Fruit fly (Drosophila melanogaster) whole organism, embryonic: ENCODE measurements around the gene Rab3GAP1.

Source experiments
- CG10431 ChIP-seq: fragments of 200-800 bp; sonication (Bioruptor generic); optimal IDR thresholded peaks from 3 replicates; lab custom pipeline; 2018; ENCODE audit warnings: missing biosample characterization, mild to moderate bottlenecking, missing genetic modification characterization
- CG12299 ChIP-seq: fragments of 200-800 bp; sonication (Bioruptor generic); optimal IDR thresholded peaks from 2 replicates; lab custom pipeline; 2018; ENCODE audit warnings: missing biosample characterization, mild to moderate bottlenecking, missing genetic modification characterization
- CG16779 ChIP-seq: fragments of 200-800 bp; sonication (Bioruptor generic); IDR thresholded peaks from 2 replicates; pipeline ENCODE4 v1.3.6; 2022; ENCODE audit warnings: missing biosample characterization, missing genetic modification characterization
- CG1792 ChIP-seq: fragments of 200-800 bp; sonication (Bioruptor generic); optimal IDR thresholded peaks from 2 replicates; lab custom pipeline; 2016; ENCODE audit warnings: missing biosample characterization, missing genetic modification characterization
- CG2116 ChIP-seq: fragments of 200-800 bp; sonication (Bioruptor generic); optimal IDR thresholded peaks from 3 replicates; lab custom pipeline; 2018; ENCODE audit warnings: missing biosample characterization, mild to moderate bottlenecking, missing genetic modification characterization
- CG2712 ChIP-seq: fragments of 200-800 bp; optimal IDR thresholded peaks from 3 replicates; lab custom pipeline; 2019; ENCODE audit warnings: missing biosample characterization, mild to moderate bottlenecking, missing genetic modification characterization, moderate library complexity
- CG31365 ChIP-seq: fragments of 200-800 bp; sonication (Bioruptor generic); optimal IDR thresholded peaks from 2 replicates; lab custom pipeline; 2018; ENCODE audit warnings: missing biosample characterization, mild to moderate bottlenecking, missing genetic modification characterization
- CG4328 ChIP-seq: fragments of 200-800 bp; sonication (Bioruptor generic); optimal IDR thresholded peaks from 3 replicates; lab custom pipeline; 2017; ENCODE audit warnings: missing biosample characterization, missing genetic modification reagents, missing genetic modification characterization
- CG4360 ChIP-seq: fragments of 200-800 bp; sonication (Bioruptor generic); IDR thresholded peaks from 2 replicates; pipeline ENCODE4 v1.3.6; 2022; ENCODE audit warnings: missing biosample characterization, missing genetic modification characterization
- CG6791 ChIP-seq: fragments of 200-800 bp; sonication (Bioruptor generic); IDR thresholded peaks from 3 replicates; pipeline ENCODE4 v1.3.6; 2022; ENCODE audit warnings: missing biosample characterization, missing genetic modification characterization; ENCODE audit not compliant: partially characterized antibody
- CG6813 ChIP-seq: fragments of 200-800 bp; sonication (Bioruptor generic); optimal IDR thresholded peaks from 2 replicates; lab custom pipeline; 2017; ENCODE audit warnings: missing biosample characterization, missing genetic modification characterization, mild to moderate bottlenecking, moderate library complexity, missing genetic modification reagents
- CG7372 ChIP-seq: fragments of 200-800 bp; sonication (Bioruptor generic); IDR thresholded peaks from 2 replicates; pipeline ENCODE4 v1.3.6; 2022; ENCODE audit warnings: missing biosample characterization, missing genetic modification characterization
- CG7745 ChIP-seq: fragments of 200-800 bp; sonication (Bioruptor generic); optimal IDR thresholded peaks from 2 replicates; lab custom pipeline; 2018; ENCODE audit warnings: missing biosample characterization, mild to moderate bottlenecking, missing genetic modification characterization, moderate library complexity
- CG8290 ChIP-seq, 3 experiments: fragments of 200-800 bp; sonication (Bioruptor generic); optimal IDR thresholded peaks; 2 replicates each; lab custom pipeline; 2016 to 2019; ENCODE audit warnings: missing biosample characterization in 3 of 3, missing genetic modification characterization in 3 of 3, mild to moderate bottlenecking in 2 of 3, moderate library complexity in 1 of 3
- CG8944 ChIP-seq: fragments of 200-800 bp; sonication (Bioruptor generic); optimal IDR thresholded peaks from 3 replicates; lab custom pipeline; 2016; ENCODE audit warnings: missing biosample characterization, missing genetic modification characterization
- D19B ChIP-seq: fragments of 200-800 bp; sonication (Bioruptor generic); optimal IDR thresholded peaks from 2 replicates; lab custom pipeline; 2017; ENCODE audit warnings: missing biosample characterization, mild to moderate bottlenecking, missing genetic modification characterization
- ERR ChIP-seq: fragments of 200-800 bp; sonication (Bioruptor generic); optimal IDR thresholded peaks from 2 replicates; lab custom pipeline; 2016; ENCODE audit warnings: missing biosample characterization, missing genetic modification characterization
- Fer1 ChIP-seq: fragments of 200-800 bp; sonication (Bioruptor generic); optimal IDR thresholded peaks from 2 replicates; lab custom pipeline; 2017; ENCODE audit warnings: missing biosample characterization, mild to moderate bottlenecking, missing genetic modification characterization
- Fer2 ChIP-seq: fragments of 200-800 bp; sonication (Bioruptor generic); optimal IDR thresholded peaks from 2 replicates; lab custom pipeline; 2018; ENCODE audit warnings: missing biosample characterization, mild to moderate bottlenecking, missing genetic modification characterization, moderate library complexity
- Gug ChIP-seq: fragments of 200-800 bp; sonication (Bioruptor generic); IDR thresholded peaks from 4 replicates; pipeline ENCODE4 v1.3.6; 2022; ENCODE audit warnings: missing biosample characterization, missing genetic modification characterization
- HmgD ChIP-seq: fragments of 200-800 bp; sonication (Bioruptor generic); optimal IDR thresholded peaks from 3 replicates; lab custom pipeline; 2016; ENCODE audit warnings: missing biosample characterization, missing genetic modification characterization
- HmgZ ChIP-seq: fragments of 200-800 bp; sonication (Bioruptor generic); optimal IDR thresholded peaks from 2 replicates; lab custom pipeline; 2018; ENCODE audit warnings: missing biosample characterization, mild to moderate bottlenecking, missing genetic modification characterization
- Hmx ChIP-seq: fragments of 200-800 bp; sonication (Bioruptor generic); optimal IDR thresholded peaks from 2 replicates; lab custom pipeline; 2016; ENCODE audit warnings: missing biosample characterization, missing genetic modification characterization
- Hr3 ChIP-seq: fragments of 200-800 bp; sonication (Bioruptor generic); optimal IDR thresholded peaks from 3 replicates; lab custom pipeline; 2016; ENCODE audit warnings: missing biosample characterization, missing genetic modification characterization
- Hr51 ChIP-seq, 2 experiments: fragments of 200-800 bp; sonication (Bioruptor generic); optimal IDR thresholded peaks; 2 replicates in 1 of 2; 3 replicates in 1 of 2; lab custom pipeline; 2016 to 2018; ENCODE audit warnings: missing biosample characterization in 2 of 2, missing genetic modification characterization in 2 of 2, mild to moderate bottlenecking in 1 of 2, moderate library complexity in 1 of 2
- NC2α ChIP-seq: fragments of 200-800 bp; sonication (Bioruptor generic); optimal IDR thresholded peaks from 2 replicates; lab custom pipeline; 2016; ENCODE audit warnings: missing biosample characterization, missing genetic modification characterization
- NC2β ChIP-seq: fragments of 200-800 bp; sonication (Bioruptor generic); optimal IDR thresholded peaks from 2 replicates; lab custom pipeline; 2016; ENCODE audit warnings: missing biosample characterization, missing genetic modification characterization
- Oaz ChIP-seq: fragments of 200-800 bp; sonication (Bioruptor generic); IDR thresholded peaks from 2 replicates; pipeline ENCODE4 v1.3.6; 2022; ENCODE audit warnings: missing biosample characterization, missing genetic modification characterization
- YL-1 ChIP-seq: fragments of 200-800 bp; sonication (Bioruptor generic); optimal IDR thresholded peaks from 3 replicates; lab custom pipeline; 2017; ENCODE audit warnings: missing biosample characterization, mild to moderate bottlenecking, missing genetic modification characterization
- br ChIP-seq: fragments of >200 bp; optimal IDR thresholded peaks from 2 replicates; lab custom pipeline; 2017
- crol ChIP-seq: fragments of 200-800 bp; sonication (Bioruptor generic); IDR thresholded peaks from 2 replicates; pipeline ENCODE4 v1.3.6; 2022; ENCODE audit warnings: missing biosample characterization, missing genetic modification characterization
- dmrt11E ChIP-seq: fragments of 200-800 bp; sonication (Bioruptor generic); optimal IDR thresholded peaks from 3 replicates; lab custom pipeline; 2018; ENCODE audit warnings: missing biosample characterization, mild to moderate bottlenecking, missing genetic modification characterization, moderate library complexity
- dmrt99B ChIP-seq: fragments of 200-800 bp; sonication (Bioruptor generic); optimal IDR thresholded peaks from 2 replicates; lab custom pipeline; 2018; ENCODE audit warnings: missing biosample characterization, mild to moderate bottlenecking, missing genetic modification characterization, moderate library complexity
- esg ChIP-seq: fragments of 200-800 bp; sonication (Bioruptor generic); conservative IDR thresholded peaks from 2 replicates; pipeline ENCODE4 v1.3.6; 2022; ENCODE audit warnings: missing biosample characterization, missing genetic modification characterization
- gcm2 ChIP-seq: fragments of 200-800 bp; sonication (Bioruptor generic); optimal IDR thresholded peaks from 2 replicates; lab custom pipeline; 2016; ENCODE audit warnings: missing biosample characterization, missing genetic modification characterization
- knrl ChIP-seq: fragments of 200-800 bp; sonication (Bioruptor generic); IDR thresholded peaks from 3 replicates; pipeline ENCODE4 v1.3.6; 2022; ENCODE audit warnings: missing biosample characterization, missing genetic modification characterization; ENCODE audit not compliant: partially characterized antibody
- nerfin-2 ChIP-seq: fragments of 200-800 bp; sonication (Bioruptor generic); IDR thresholded peaks from 2 replicates; pipeline ENCODE4 v1.3.6; 2022; ENCODE audit warnings: missing biosample characterization, missing genetic modification characterization; ENCODE audit not compliant: partially characterized antibody
- pb ChIP-seq: fragments of 200-800 bp; sonication (Bioruptor generic); optimal IDR thresholded peaks from 3 replicates; lab custom pipeline; 2016; ENCODE audit warnings: missing biosample characterization, missing genetic modification characterization
- sr ChIP-seq: fragments of 200-800 bp; sonication (Bioruptor generic); IDR thresholded peaks from 3 replicates; pipeline ENCODE4 v1.3.6; 2022; ENCODE audit warnings: missing biosample characterization, missing genetic modification characterization
- tll ChIP-seq, 2 experiments: fragments of 200-800 bp in 1 of 2; fragments of >200 bp in 1 of 2; sonication (Bioruptor generic) in 1 of 2; optimal IDR thresholded peaks; 2 replicates each; lab custom pipeline; 2017 to 2019; ENCODE audit warnings: missing biosample characterization in 2 of 2, missing genetic modification characterization in 2 of 2, mild to moderate bottlenecking in 1 of 2, moderate library complexity in 1 of 2
- twi ChIP-seq: fragments of 200-800 bp; optimal IDR thresholded peaks from 2 replicates; lab custom pipeline; 2019; ENCODE audit warnings: missing biosample characterization, mild to moderate bottlenecking, missing genetic modification characterization, moderate library complexity
- zen ChIP-seq: fragments of 200-800 bp; sonication (Bioruptor generic); optimal IDR thresholded peaks from 3 replicates; lab custom pipeline; 2018; ENCODE audit warnings: missing biosample characterization, mild to moderate bottlenecking, missing genetic modification characterization, moderate library complexity

Rab3GAP1 gene

dm6 chr2L:1648677-1649078, 37.7 kb upstream of the Rab3GAP1 start (continued):
- TF ChIP-seq CG7372 (GFP tag; lab: Robert Waterston, UW) (no peak; the same call in 1 of the 2 replicates), Oaz (GFP tag; lab: Robert Waterston, UW) (no peak), NC2α (GFP tag; lab: Kevin White, UChicago) (peak; percentile 86), CG4328 (GFP tag; lab: Kevin White, UChicago) (peak; percentile 80), CG8290 (GFP tag; optimal IDR thresholded peaks at IDR 0.05; lab: Kevin White, UChicago) (peak; percentile 39), CG8290 (tag; optimal IDR thresholded peaks at IDR 0.05; lab: Kevin White, UChicago) (peak; percentile 61 to 95), br (lab: Kevin White, UChicago) (no peak), CG12299 (tag; lab: Kevin White, UChicago) (peak; percentile 78), CG6813 (peak; percentile 94), gcm2 (GFP tag; lab: Kevin White, UChicago) (no peak)

DNA sequence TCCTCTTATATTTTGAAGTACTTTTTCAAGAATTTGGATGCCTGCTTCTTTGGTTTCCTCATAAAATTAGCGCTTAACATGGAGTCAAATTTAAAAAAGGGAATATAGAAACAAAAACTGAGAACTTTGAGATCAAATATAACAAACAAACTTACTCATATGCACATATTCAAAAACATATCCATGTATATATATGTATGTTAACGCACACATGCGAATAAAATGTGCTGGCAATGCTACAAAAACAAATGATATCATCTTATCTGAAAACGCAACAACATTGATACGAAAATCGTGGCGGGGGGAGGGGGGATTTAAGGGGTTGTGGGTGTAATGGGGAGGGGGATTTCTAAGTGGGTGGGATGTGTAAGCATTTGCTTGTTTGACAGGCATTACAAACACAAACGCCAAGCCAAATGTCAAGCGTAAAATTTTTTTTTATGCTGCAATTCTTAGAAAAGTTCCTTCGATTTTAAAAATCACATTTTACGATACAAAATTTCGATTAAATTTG, 37.1 kb upstream of the Rab3GAP1 start:
- no peak for TF ChIP-seq YL-1
- 0 out of 2 replicates have a peak, but pooled peaks have one; percentile 14 for TF ChIP-seq CG4360
- TF ChIP-seq twi: no peak
- no peak for TF ChIP-seq nerfin-2 (GFP tag; lab: Robert Waterston, UW)
- peak; percentile 93 for TF ChIP-seq CG10431
- TF ChIP-seq Fer1 (GFP tag; lab: Kevin White, UChicago): no peak
- TF ChIP-seq HmgD (GFP tag; lab: Kevin White, UChicago): no peak
- peak; percentile 66 for TF ChIP-seq crol (GFP tag; lab: Robert Waterston, UW)
- no peak for TF ChIP-seq CG16779
- no peak for TF ChIP-seq tll (GFP tag; optimal IDR thresholded peaks at IDR 0.05; lab: Kevin White, UChicago)
- no peak for TF ChIP-seq esg (GFP tag; lab: Robert Waterston, UW)
- TF ChIP-seq dmrt99B (tag; lab: Kevin White, UChicago): no peak
- TF ChIP-seq D19B (GFP tag; lab: Kevin White, UChicago): no peak
- no peak for TF ChIP-seq Hmx (GFP tag; lab: Kevin White, UChicago)
- TF ChIP-seq knrl (GFP tag; lab: Robert Waterston, UW): no peak
- TF ChIP-seq zen (tag; lab: Kevin White, UChicago): no peak
- peak; percentile 66 for TF ChIP-seq sr (GFP tag; lab: Robert Waterston, UW)
- no peak for TF ChIP-seq Gug (GFP tag; lab: Robert Waterston, UW)
- no peak for TF ChIP-seq CG7745 (tag; lab: Kevin White, UChicago)
- TF ChIP-seq CG6791 (GFP tag; lab: Robert Waterston, UW): no peak
- TF ChIP-seq CG31365 (tag; lab: Kevin White, UChicago): no peak
- TF ChIP-seq CG2712 (tag; lab: Kevin White, UChicago): no peak
- TF ChIP-seq pb (GFP tag; lab: Kevin White, UChicago): no peak
- TF ChIP-seq CG8944 (GFP tag; lab: Kevin White, UChicago): no peak
- no peak for TF ChIP-seq CG2116
- TF ChIP-seq Hr3 (GFP tag; lab: Kevin White, UChicago): no peak
- no peak for TF ChIP-seq CG1792 (GFP tag; lab: Kevin White, UChicago)
- TF ChIP-seq NC2β (GFP tag; lab: Kevin White, UChicago): no peak
- no peak for TF ChIP-seq Hr51 (GFP tag; optimal IDR thresholded peaks at IDR 0.05; lab: Kevin White, UChicago)
- TF ChIP-seq dmrt11E: no peak
- no peak for TF ChIP-seq Fer2 (tag; lab: Kevin White, UChicago)
- TF ChIP-seq ERR: no peak
- no peak for TF ChIP-seq HmgZ (tag; lab: Kevin White, UChicago)
